Worm (Caenorhabditis elegans): ENCODE results near the gene H04D03.2.
A peak's percentile ranks its signal among the peaks of the same experiment; 100 is the strongest.

Gene H04D03.2

ce11 chrIII:10460427-10461163 is 18.4 kb upstream of the H04D03.2 start, which contains the start of gene ecps-1 (continued):
- peak; percentile 65 for TF ChIP-seq lin-40 (tag; optimal IDR thresholded peaks at IDR 0.05)
- no peak for TF ChIP-seq T26A5.8 (tag; optimal IDR thresholded peaks at IDR 0.05)
- peak; percentile 88 for TF ChIP-seq lin-54 (GFP tag; optimal IDR thresholded peaks at IDR 0.05)
- no peak for TF ChIP-seq hlh-12 (tag; optimal IDR thresholded peaks at IDR 0.05)
- no peak for TF ChIP-seq lag-1 (GFP tag; IDR thresholded peaks at IDR 0.05)
- no peak for TF ChIP-seq egl-18 (GFP tag; IDR thresholded peaks at IDR 0.05)
- no peak for TF ChIP-seq hmg-20 (GFP tag; IDR thresholded peaks at IDR 0.05)
- no peak for TF ChIP-seq aptf-3 (GFP tag; IDR thresholded peaks at IDR 0.05)
- no peak for TF ChIP-seq hrde-1 (tag; optimal IDR thresholded peaks at IDR 0.05; ENCODE audit: borderline replicate concordance)
- TF ChIP-seq cebp-1 (GFP tag; IDR thresholded peaks at IDR 0.05) = peak; percentile 64
- TF ChIP-seq cebp-1 (tag; optimal IDR thresholded peaks at IDR 0.05) = peak; percentile 69
- TF ChIP-seq snpc-1.3 (tag; optimal IDR thresholded peaks at IDR 0.05; ENCODE audit: insufficient read depth) = peak; percentile 79
- TF ChIP-seq egl-44 (GFP tag; IDR thresholded peaks at IDR 0.05) = no peak
- TF ChIP-seq mes-4 (tag; optimal IDR thresholded peaks at IDR 0.05) = no peak
- peak; percentile 25; the same call in 1 of the 2 replicates for TF ChIP-seq lin-26 (GFP tag; IDR thresholded peaks at IDR 0.05)
- no peak for TF ChIP-seq Y53F4B.3 (GFP tag; IDR thresholded peaks at IDR 0.05)
- TF ChIP-seq Y95B8A.8 (GFP tag; IDR thresholded peaks at IDR 0.05) = peak; percentile 82
- no peak for TF ChIP-seq ceh-79 (tag; optimal IDR thresholded peaks at IDR 0.05)
- TF ChIP-seq ztf-18 (tag; optimal IDR thresholded peaks at IDR 0.05) = peak; percentile 61
- TF ChIP-seq snpc-4 (GFP tag; optimal IDR thresholded peaks at IDR 0.05) = peak; percentile 76
- TF ChIP-seq snpc-4 (tag; optimal IDR thresholded peaks at IDR 0.05) = peak; percentile 44 to 76 (median 54)
- peak; percentile 100 for TF ChIP-seq ceh-100 (GFP tag; IDR thresholded peaks at IDR 0.05)
- peak; percentile 25 for TF ChIP-seq lsy-27 (tag; optimal IDR thresholded peaks at IDR 0.05; ENCODE audit: borderline replicate concordance, insufficient read depth)
- TF ChIP-seq hmg-1.2 (GFP tag; IDR thresholded peaks at IDR 0.05) = peak; percentile 82
- peak in 1 of 3 experiments; percentile 66 for TF ChIP-seq lin-35 (GFP tag; optimal IDR thresholded peaks at IDR 0.05)
- no peak for TF ChIP-seq F39B2.1 (GFP tag; IDR thresholded peaks at IDR 0.05)
- TF ChIP-seq Y53G8AR.9 (GFP tag; conservative IDR thresholded peaks at IDR 0.05) = 0 out of 2 replicates have a peak, but pooled peaks have one; percentile 30
- TF ChIP-seq ets-4 (GFP tag; optimal IDR thresholded peaks at IDR 0.05) = no peak
- no peak for TF ChIP-seq ceh-58 (GFP tag; IDR thresholded peaks at IDR 0.05)
- TF ChIP-seq nhr-80 (tag; optimal IDR thresholded peaks at IDR 0.05) = no peak
- TF ChIP-seq snpc-3.4 (tag; optimal IDR thresholded peaks at IDR 0.05) = peak; percentile 91
- no peak for TF ChIP-seq F10E7.11 (tag; optimal IDR thresholded peaks at IDR 0.05)
- TF ChIP-seq somi-1 (GFP tag; optimal IDR thresholded peaks at IDR 0.05) = peak; percentile 48
- peak; percentile 88 for TF ChIP-seq lir-1 (GFP tag; conservative IDR thresholded peaks at IDR 0.05)
- TF ChIP-seq chd-7 (tag; optimal IDR thresholded peaks at IDR 0.05) = no peak
- peak; percentile 84; the same call in 1 of the 2 replicates for TF ChIP-seq ekl-4 (GFP tag; IDR thresholded peaks at IDR 0.05)
- no peak for TF ChIP-seq B0336.3 (GFP tag; IDR thresholded peaks at IDR 0.05)
- TF ChIP-seq madf-8 (GFP tag; conservative IDR thresholded peaks at IDR 0.05) = peak; percentile 68
- peak; percentile 91 for TF ChIP-seq ccch-3 (GFP tag; optimal IDR thresholded peaks at IDR 0.05)
- no peak for TF ChIP-seq gei-17 (GFP tag; optimal IDR thresholded peaks at IDR 0.05)
- TF ChIP-seq rcor-1 (GFP tag; IDR thresholded peaks at IDR 0.05) = peak; percentile 93
- TF ChIP-seq hlh-26 (GFP tag; conservative IDR thresholded peaks at IDR 0.05) = no peak
- no peak for TF ChIP-seq ztf-3 (GFP tag; optimal IDR thresholded peaks at IDR 0.05)
- TF ChIP-seq aptf-2 (GFP tag; conservative IDR thresholded peaks at IDR 0.05) = peak; percentile 74; the same call in 1 of the 2 replicates
- TF ChIP-seq ceh-27 (GFP tag; optimal IDR thresholded peaks at IDR 0.05) = peak; percentile 91
- TF ChIP-seq sptf-2 (GFP tag; optimal IDR thresholded peaks at IDR 0.05) = no peak
- no peak for TF ChIP-seq F37B4.10 (GFP tag; IDR thresholded peaks at IDR 0.05)
